Fruit fly (Drosophila melanogaster) whole organism, embryonic: ENCODE results near the gene scramb1.

Experiments used
- Antp ChIP-seq: fragments of 200-800 bp; sonication (Bioruptor generic); optimal IDR thresholded peaks from 3 replicates; lab custom pipeline; 2016; ENCODE audit warnings: missing biosample characterization, missing genetic modification characterization
- Blimp-1 ChIP-seq: fragments of 200-800 bp; sonication (Bioruptor generic); optimal IDR thresholded peaks from 3 replicates; lab custom pipeline; 2018; ENCODE audit warnings: missing biosample characterization, missing genetic modification characterization, mild to moderate bottlenecking, moderate library complexity, missing genetic modification reagents
- CG10654 ChIP-seq: fragments of 200-800 bp; sonication (Bioruptor generic); optimal IDR thresholded peaks from 2 replicates; lab custom pipeline; 2016; ENCODE audit warnings: missing biosample characterization, missing genetic modification characterization
- CG10959 ChIP-seq: fragments of 200-800 bp; sonication (Bioruptor generic); IDR thresholded peaks from 2 replicates; pipeline ENCODE4 v1.3.6; 2022; ENCODE audit warnings: missing biosample characterization, missing genetic modification characterization
- CG10979 ChIP-seq: fragments of 200-800 bp; sonication (Bioruptor generic); optimal IDR thresholded peaks from 2 replicates; lab custom pipeline; 2018; ENCODE audit warnings: missing biosample characterization, mild to moderate bottlenecking, missing genetic modification characterization, moderate library complexity
- CG11560 ChIP-seq: fragments of 200-800 bp; sonication (Bioruptor generic); IDR thresholded peaks from 3 replicates; pipeline ENCODE4 v1.3.6; 2022; ENCODE audit warnings: missing biosample characterization, missing genetic modification characterization
- CG12104 ChIP-seq: fragments of 200-800 bp; sonication (Bioruptor generic); optimal IDR thresholded peaks from 3 replicates; lab custom pipeline; 2016; ENCODE audit warnings: missing biosample characterization, missing genetic modification characterization
- CG12219 ChIP-seq: fragments of 200-800 bp; sonication (Bioruptor generic); optimal IDR thresholded peaks from 3 replicates; lab custom pipeline; 2018; ENCODE audit warnings: missing biosample characterization, mild to moderate bottlenecking, missing genetic modification characterization
- CG13296 ChIP-seq: fragments of 200-800 bp; sonication (Bioruptor generic); optimal IDR thresholded peaks from 3 replicates; lab custom pipeline; 2018; ENCODE audit warnings: missing biosample characterization, mild to moderate bottlenecking, missing genetic modification characterization
- CG13424 ChIP-seq: fragments of 200-800 bp; sonication (Bioruptor generic); optimal IDR thresholded peaks from 2 replicates; lab custom pipeline; 2019; ENCODE audit warnings: missing biosample characterization, mild to moderate bottlenecking, missing genetic modification characterization, moderate library complexity
- CG1529 ChIP-seq: fragments of 200-800 bp; sonication (Bioruptor generic); optimal IDR thresholded peaks from 3 replicates; lab custom pipeline; 2018; ENCODE audit warnings: missing biosample characterization, missing genetic modification characterization
- CG1792 ChIP-seq: fragments of 200-800 bp; sonication (Bioruptor generic); optimal IDR thresholded peaks from 2 replicates; lab custom pipeline; 2016; ENCODE audit warnings: missing biosample characterization, missing genetic modification characterization
- CG18599 ChIP-seq: fragments of 200-800 bp; sonication (Bioruptor generic); optimal IDR thresholded peaks from 3 replicates; lab custom pipeline; 2017; ENCODE audit warnings: missing biosample characterization, missing genetic modification characterization, mild to moderate bottlenecking, moderate library complexity, missing genetic modification reagents
- CG2678 ChIP-seq: fragments of 200-800 bp; sonication (Bioruptor generic); optimal IDR thresholded peaks from 3 replicates; lab custom pipeline; 2019; ENCODE audit warnings: missing biosample characterization, mild to moderate bottlenecking, missing genetic modification characterization, moderate library complexity
- CG31224 ChIP-seq: fragments of 200-800 bp; sonication (Bioruptor generic); IDR thresholded peaks from 2 replicates; pipeline ENCODE4 v1.3.6; 2022; ENCODE audit warnings: missing biosample characterization, missing genetic modification characterization
- CG32532 ChIP-seq: fragments of 200-800 bp; sonication (Bioruptor generic); IDR thresholded peaks from 2 replicates; pipeline ENCODE4 v1.3.6; 2022; ENCODE audit warnings: missing biosample characterization, missing genetic modification characterization
- CG4282 ChIP-seq: fragments of 200-800 bp; sonication (Bioruptor generic); optimal IDR thresholded peaks from 2 replicates; lab custom pipeline; 2016; ENCODE audit warnings: missing biosample characterization, missing genetic modification characterization
- CG7556 ChIP-seq: fragments of 200-800 bp; sonication (Bioruptor generic); optimal IDR thresholded peaks from 2 replicates; lab custom pipeline; 2017; ENCODE audit warnings: missing biosample characterization, mild to moderate bottlenecking, missing genetic modification characterization
- CG8089 ChIP-seq: fragments of 200-800 bp; sonication (Bioruptor generic); optimal IDR thresholded peaks from 3 replicates; lab custom pipeline; 2016; ENCODE audit warnings: missing biosample characterization, missing genetic modification characterization
- CG8765 ChIP-seq: fragments of 200-800 bp; sonication (Bioruptor generic); IDR thresholded peaks from 2 replicates; pipeline ENCODE4 v1.3.6; 2022; ENCODE audit warnings: missing biosample characterization, missing genetic modification characterization
- CG9876 ChIP-seq: fragments of 200-800 bp; sonication (Bioruptor generic); optimal IDR thresholded peaks from 2 replicates; lab custom pipeline; 2016; ENCODE audit warnings: missing biosample characterization, missing genetic modification characterization
- CoRest ChIP-seq: fragments of 200-800 bp; sonication (Bioruptor generic); optimal IDR thresholded peaks from 3 replicates; lab custom pipeline; 2018; ENCODE audit warnings: missing biosample characterization, mild to moderate bottlenecking, missing genetic modification characterization, moderate library complexity
- D19A ChIP-seq: fragments of 200-800 bp; optimal IDR thresholded peaks from 3 replicates; lab custom pipeline; 2019; ENCODE audit warnings: missing biosample characterization, mild to moderate bottlenecking, missing genetic modification characterization, moderate library complexity
- Oli ChIP-seq: fragments of 200-800 bp; sonication (Bioruptor generic); optimal IDR thresholded peaks from 2 replicates; lab custom pipeline; 2018; ENCODE audit warnings: missing biosample characterization, mild to moderate bottlenecking, missing genetic modification characterization, moderate library complexity
- Ptx1 ChIP-seq: fragments of 200-800 bp; sonication (Bioruptor generic); IDR thresholded peaks from 2 replicates; pipeline ENCODE4 v1.3.6; 2022; ENCODE audit warnings: missing biosample characterization, missing genetic modification characterization
- Sox100B ChIP-seq: fragments of 200-800 bp; sonication (Bioruptor generic); optimal IDR thresholded peaks from 3 replicates; lab custom pipeline; 2018; ENCODE audit warnings: missing biosample characterization, mild to moderate bottlenecking, missing genetic modification characterization
- Xrp1 ChIP-seq: fragments of 200-800 bp; sonication (Bioruptor generic); IDR thresholded peaks from 2 replicates; pipeline ENCODE4 v1.3.6; 2022; ENCODE audit warnings: missing biosample characterization, missing genetic modification characterization
- YL-1 ChIP-seq: fragments of 200-800 bp; sonication (Bioruptor generic); optimal IDR thresholded peaks from 3 replicates; lab custom pipeline; 2017; ENCODE audit warnings: missing biosample characterization, mild to moderate bottlenecking, missing genetic modification characterization
- bsh ChIP-seq, 2 experiments: fragments of 200-800 bp; sonication (Bioruptor generic); optimal IDR thresholded peaks; 2 replicates each; lab custom pipeline; 2017 to 2018; ENCODE audit warnings: mild to moderate bottlenecking in 2 of 2, missing biosample characterization in 2 of 2, missing genetic modification characterization in 2 of 2, moderate library complexity in 1 of 2
- cas ChIP-seq: fragments of 200-800 bp; sonication (Bioruptor generic); IDR thresholded peaks from 2 replicates; pipeline ENCODE4 v1.3.6; 2022; ENCODE audit warnings: missing biosample characterization, missing genetic modification characterization
- chinmo ChIP-seq: fragments of 200-800 bp; sonication (Bioruptor generic); IDR thresholded peaks from 4 replicates; pipeline ENCODE4 v1.3.6; 2022; ENCODE audit warnings: missing biosample characterization, missing genetic modification characterization; ENCODE audit not compliant: partially characterized antibody
- dan ChIP-seq: fragments of 200-800 bp; sonication (Bioruptor generic); IDR thresholded peaks from 2 replicates; pipeline ENCODE4 v1.3.6; 2022; ENCODE audit warnings: missing biosample characterization, missing genetic modification characterization
- dmrt11E ChIP-seq: fragments of 200-800 bp; sonication (Bioruptor generic); optimal IDR thresholded peaks from 3 replicates; lab custom pipeline; 2018; ENCODE audit warnings: missing biosample characterization, mild to moderate bottlenecking, missing genetic modification characterization, moderate library complexity
- ewg ChIP-seq: fragments of 200-800 bp; sonication (Bioruptor generic); optimal IDR thresholded peaks from 3 replicates; lab custom pipeline; 2017; ENCODE audit warnings: mild to moderate bottlenecking, missing biosample characterization, missing genetic modification reagents, missing genetic modification characterization
- ken ChIP-seq: fragments of 200-800 bp; sonication (Bioruptor generic); IDR thresholded peaks from 3 replicates; pipeline ENCODE4 v1.3.6; 2022; ENCODE audit warnings: missing biosample characterization, missing genetic modification characterization
- lov ChIP-seq, 2 experiments: fragments of 200-800 bp in 1 of 2; fragments of >200 bp in 1 of 2; sonication (Bioruptor generic) in 1 of 2; IDR thresholded peaks in 1 of 2; optimal IDR thresholded peaks in 1 of 2; 2 replicates in 1 of 2; 3 replicates in 1 of 2; pipeline versions ENCODE4 v1.3.6 to Lab custom; 2017 to 2022; ENCODE audit warnings: missing biosample characterization in 1 of 2, missing genetic modification characterization in 1 of 2
- pb ChIP-seq: fragments of 200-800 bp; sonication (Bioruptor generic); optimal IDR thresholded peaks from 3 replicates; lab custom pipeline; 2016; ENCODE audit warnings: missing biosample characterization, missing genetic modification characterization
- phol ChIP-seq: fragments of 200-800 bp; sonication (Bioruptor generic); optimal IDR thresholded peaks from 3 replicates; lab custom pipeline; 2018; ENCODE audit warnings: missing biosample characterization, mild to moderate bottlenecking, missing genetic modification characterization, moderate library complexity
- repo ChIP-seq: fragments of 200-800 bp; sonication (Bioruptor generic); optimal IDR thresholded peaks from 2 replicates; lab custom pipeline; 2016; ENCODE audit warnings: missing biosample characterization, missing genetic modification characterization
- sens ChIP-seq: fragments of 200-800 bp; sonication (Bioruptor generic); peaks from one replicate; lab custom pipeline; 2016; ENCODE audit warnings: missing biosample characterization, missing genetic modification characterization
- sqz ChIP-seq: fragments of 200-800 bp; sonication (Bioruptor generic); optimal IDR thresholded peaks from 3 replicates; lab custom pipeline; 2018; ENCODE audit warnings: missing biosample characterization, mild to moderate bottlenecking, missing genetic modification characterization
- tll ChIP-seq, 2 experiments: fragments of 200-800 bp in 1 of 2; fragments of >200 bp in 1 of 2; sonication (Bioruptor generic) in 1 of 2; optimal IDR thresholded peaks; 2 replicates each; lab custom pipeline; 2017 to 2019; ENCODE audit warnings: missing biosample characterization in 2 of 2, missing genetic modification characterization in 2 of 2, mild to moderate bottlenecking in 1 of 2, moderate library complexity in 1 of 2
- trem ChIP-seq: fragments of 200-800 bp; optimal IDR thresholded peaks from 3 replicates; lab custom pipeline; 2019; ENCODE audit warnings: missing biosample characterization, mild to moderate bottlenecking, missing genetic modification characterization, moderate library complexity
- unpg ChIP-seq: fragments of 200-800 bp; sonication (Bioruptor generic); optimal IDR thresholded peaks from 3 replicates; lab custom pipeline; 2018; ENCODE audit warnings: missing biosample characterization, mild to moderate bottlenecking, missing genetic modification characterization, moderate library complexity
- vvl ChIP-seq: fragments of 200-800 bp; sonication (Bioruptor generic); IDR thresholded peaks from 2 replicates; pipeline ENCODE4 v1.3.6; 2022; ENCODE audit warnings: missing biosample characterization, missing genetic modification characterization
- z ChIP-seq: fragments of 200-800 bp; sonication (Bioruptor generic); IDR thresholded peaks from 3 replicates; pipeline ENCODE4 v1.3.6; 2022; ENCODE audit warnings: missing biosample characterization, missing genetic modification characterization

Gene scramb1

DNA sequence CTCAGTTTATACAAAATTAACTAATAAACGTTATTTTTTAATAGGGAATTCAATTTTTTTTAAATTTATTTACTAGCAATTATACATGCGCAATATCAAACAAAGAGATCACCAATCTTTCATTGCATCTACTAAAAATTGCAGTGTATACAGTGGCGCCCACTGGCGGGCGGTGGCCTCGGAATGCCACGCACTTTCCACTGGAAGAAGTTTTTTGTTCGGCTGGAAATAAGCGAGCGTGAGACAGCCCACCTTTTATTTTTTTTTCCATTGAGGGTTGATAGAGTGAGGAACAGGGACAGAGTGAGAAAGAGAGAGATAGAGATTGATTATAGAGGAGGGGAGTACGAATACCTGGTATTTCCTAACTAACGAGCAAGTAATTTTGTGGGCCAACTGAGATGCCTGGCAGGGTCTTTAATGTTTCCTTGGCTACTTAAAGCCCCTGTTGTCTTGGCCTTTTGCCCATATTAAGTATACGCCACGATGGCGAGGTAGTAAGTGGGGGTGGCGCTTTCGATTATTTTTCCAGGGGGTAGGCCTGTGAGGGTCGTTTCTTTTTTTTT is 46.7 kb upstream of the scramb1 start (continued):
- TF ChIP-seq CG8089 (GFP tag; lab: Kevin White, UChicago) (no peak), CG4282 (GFP tag; lab: Kevin White, UChicago) (no peak), CG13424 (tag; lab: Kevin White, UChicago) (no peak), lov (optimal IDR thresholded peaks at IDR 0.05; lab: Kevin White, UChicago) (no peak), lov (GFP tag; IDR thresholded peaks at IDR 0.05; lab: Robert Waterston, UW) (peak; percentile 18; the same call in 1 of the 3 replicates), Oli (tag; lab: Kevin White, UChicago) (peak; percentile 6)
- TF ChIP-seq, all 482 proteins: peak for 36

DNA sequence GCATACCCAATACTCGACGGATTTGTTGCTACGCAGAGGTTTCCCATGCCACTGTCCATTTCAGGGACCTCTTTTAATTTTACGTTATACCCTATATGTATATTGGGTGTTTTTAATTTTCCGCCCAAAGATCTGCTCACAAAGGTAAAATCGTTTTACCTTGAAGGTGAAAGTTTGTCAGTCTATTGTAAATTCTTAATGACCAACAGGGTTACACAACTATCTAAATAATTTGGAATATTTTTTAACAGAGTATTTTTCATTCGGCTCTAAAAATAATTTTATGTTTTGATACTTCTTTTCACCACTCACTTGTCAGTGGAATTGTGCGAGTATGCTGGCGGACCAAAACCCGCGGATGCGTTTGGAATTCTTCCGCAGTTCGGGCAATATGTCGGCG is 42.6 kb upstream of the scramb1 start:
- peak; percentile 14 for TF ChIP-seq trem
- TF ChIP-seq z (GFP tag; lab: Robert Waterston, UW) = no peak
- no peak for TF ChIP-seq CG10654 (GFP tag; lab: Kevin White, UChicago)
- no peak for TF ChIP-seq CG9876 (GFP tag; lab: Kevin White, UChicago)
- TF ChIP-seq CG12104 (GFP tag; lab: Kevin White, UChicago) = no peak
- peak; percentile 11; the same call in 1 of the 2 replicates for TF ChIP-seq vvl (GFP tag; lab: Robert Waterston, UW)
- TF ChIP-seq CG11560 (tag; lab: Robert Waterston, UW) = no peak
- TF ChIP-seq CG8765 (GFP tag; lab: Robert Waterston, UW) = no peak
- TF ChIP-seq CG10979 (tag; lab: Kevin White, UChicago) = peak; percentile 12
- TF ChIP-seq Xrp1 (GFP tag; lab: Robert Waterston, UW) = peak; percentile 33; the same call in 1 of the 2 replicates
- no peak for TF ChIP-seq chinmo (GFP tag; lab: Robert Waterston, UW)
- TF ChIP-seq CG2678 (tag; lab: Kevin White, UChicago) = peak; percentile 22
- TF ChIP-seq D19A (tag; lab: Kevin White, UChicago) = peak; percentile 63
- peak; percentile 39 for TF ChIP-seq sqz (GFP tag; lab: Kevin White, UChicago)
- TF ChIP-seq dmrt11E (tag; lab: Kevin White, UChicago) = peak; percentile 7
- TF ChIP-seq bsh (GFP tag; optimal IDR thresholded peaks at IDR 0.05; lab: Kevin White, UChicago) = peak in 1 of 2 experiments; percentile 32
- TF ChIP-seq CG10959 (GFP tag; lab: Robert Waterston, UW) = 0 out of 2 replicates have a peak, but pooled peaks have one; percentile 17
- TF ChIP-seq Blimp-1 (GFP tag; lab: Kevin White, UChicago) = peak; percentile 10
- peak; percentile 15 for TF ChIP-seq sens (GFP tag; lab: Kevin White, UChicago)

DNA sequence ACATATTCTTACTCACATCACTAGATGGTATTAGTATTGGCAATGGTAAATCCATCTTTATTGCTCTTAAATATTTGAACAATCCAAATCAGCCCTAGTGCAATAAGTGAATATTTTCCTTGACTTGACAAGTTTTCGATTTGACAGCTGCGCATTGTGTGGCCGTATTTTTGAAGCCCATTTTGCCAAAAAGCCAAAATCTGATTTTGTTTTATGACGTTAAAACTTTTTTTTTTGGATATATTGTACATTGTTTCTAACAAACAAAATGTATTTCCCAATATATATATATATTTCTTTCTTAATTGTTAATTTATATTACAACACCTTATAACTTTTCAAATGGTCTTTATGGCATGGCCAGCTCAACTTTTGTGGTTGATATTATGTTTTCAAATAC is 42.0 kb upstream of the scramb1 start, which contains the start of gene can:
TSS of gene can (minus strand) at position 101 of the 400 bp plus-strand sequence.
- TF ChIP-seq CG12219 (no peak), phol (tag; lab: Kevin White, UChicago) (no peak), CG1529 (no peak), CG13296 (GFP tag; lab: Kevin White, UChicago) (no peak), pb (GFP tag; lab: Kevin White, UChicago) (no peak), Antp (GFP tag; lab: Kevin White, UChicago) (no peak), ken (GFP tag; lab: Robert Waterston, UW) (no peak), ewg (GFP tag; lab: Kevin White, UChicago) (no peak), tll (GFP tag; optimal IDR thresholded peaks at IDR 0.05; lab: Kevin White, UChicago) (no peak)

DNA sequence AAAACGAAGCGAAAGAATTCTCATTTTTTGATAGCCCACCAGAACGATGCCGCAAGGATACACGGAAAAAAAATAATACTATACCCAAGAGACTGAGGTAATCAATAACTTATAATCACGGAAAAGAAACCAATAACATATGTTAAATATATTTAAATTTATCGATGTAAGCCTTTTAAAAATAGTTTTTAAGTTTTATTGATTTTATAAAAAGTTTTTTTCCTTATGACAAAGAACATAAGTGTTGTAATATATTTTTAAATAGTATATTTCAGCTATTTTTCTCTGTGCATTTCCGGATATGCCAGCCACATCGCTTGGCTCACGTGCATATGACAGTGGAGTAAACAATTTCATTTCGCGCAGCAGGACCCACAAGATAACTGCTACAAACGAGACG is 37.8 kb upstream of the scramb1 start:
- TF ChIP-seq CG7556 (GFP tag; lab: Kevin White, UChicago) = peak; percentile 42
- TF ChIP-seq unpg = peak; percentile 20
- peak; percentile 9; the same call in 1 of the 2 replicates for TF ChIP-seq Ptx1 (GFP tag; lab: Robert Waterston, UW)
- no peak for TF ChIP-seq CG32532 (GFP tag; lab: Robert Waterston, UW)
- peak; percentile 4 for TF ChIP-seq CoRest (tag; lab: Kevin White, UChicago)
- TF ChIP-seq repo (GFP tag; lab: Kevin White, UChicago) = no peak
- TF ChIP-seq CG31224 = no peak
- no peak for TF ChIP-seq YL-1 (GFP tag; lab: Kevin White, UChicago)
- TF ChIP-seq dan (GFP tag; lab: Robert Waterston, UW) = no peak
- TF ChIP-seq cas = no peak
- peak; percentile 22 for TF ChIP-seq Sox100B (GFP tag; lab: Kevin White, UChicago)
- TF ChIP-seq CG1792 (GFP tag; lab: Kevin White, UChicago) = no peak
- TF ChIP-seq CG18599 = peak; percentile 17
